Worm (Caenorhabditis elegans) whole organism, L1 larva: ENCODE results near the gene kin-2.

Experiments
- F16B12.6 ChIP-seq: fragments of 150-350 bp; optimal IDR thresholded peaks from 2 replicates; lab custom pipeline; 2014; ENCODE audit warnings: missing biosample characterization, missing genetic modification characterization
- alr-1 ChIP-seq: fragments of 200-800 bp; sonication (Bioruptor generic); optimal IDR thresholded peaks from 2 replicates; lab custom pipeline; 2018; ENCODE audit warnings: borderline replicate concordance, mild to moderate bottlenecking, missing genetic modification characterization, missing compliant biosample characterization
- efl-1 ChIP-seq, 4 experiments: fragments of 150-350 bp; optimal IDR thresholded peaks in 3 of 4; peaks in 1 of 4; 1 replicate in 1 of 4; 2 replicates in 3 of 4; lab custom pipeline; 2014; ENCODE audit warnings: missing biosample characterization in 2 of 4, missing genetic modification characterization in 2 of 4, missing genetic modification reagents in 2 of 4
- lin-13 ChIP-seq: fragments of 150-350 bp; optimal IDR thresholded peaks from 2 replicates; lab custom pipeline; 2014; ENCODE audit warnings: missing biosample characterization, missing genetic modification reagents, missing genetic modification characterization
- lir-3 ChIP-seq: sonication (generic microtip); optimal IDR thresholded peaks from 2 replicates; lab custom pipeline; 2016; ENCODE audit warnings: mild to moderate bottlenecking, missing genetic modification characterization, moderate library complexity, missing compliant biosample characterization; ENCODE audit not compliant: poor library complexity
- mdl-1 ChIP-seq, 2 experiments: fragments of 150-350 bp; optimal IDR thresholded peaks; 2 replicates each; lab custom pipeline; 2014 to 2017; ENCODE audit warnings: missing biosample characterization in 2 of 2, missing genetic modification characterization in 2 of 2, inconsistent platforms in 1 of 2
- mef-2 ChIP-seq: fragments of 150-350 bp; optimal IDR thresholded peaks from 2 replicates; lab custom pipeline; 2014; ENCODE audit warnings: missing biosample characterization, missing genetic modification characterization
- unc-62 ChIP-seq: fragments of 150-350 bp; optimal IDR thresholded peaks from 2 replicates; lab custom pipeline; 2014; ENCODE audit warnings: missing biosample characterization, missing genetic modification reagents, missing genetic modification characterization
- zag-1 ChIP-seq: fragments of 150-350 bp; optimal IDR thresholded peaks from 2 replicates; lab custom pipeline; 2014; ENCODE audit warnings: missing biosample characterization, missing genetic modification characterization

- no peak for TF ChIP-seq lir-3
- no peak for TF ChIP-seq lin-13
- TF ChIP-seq mef-2 (tag; lab: Kevin White, UChicago) = no peak
- TF ChIP-seq alr-1 (tag; lab: Kevin White, UChicago) = no peak
- TF ChIP-seq mdl-1 (tag; optimal IDR thresholded peaks at IDR 0.05; lab: Kevin White, UChicago) = no peak
- no peak for TF ChIP-seq F16B12.6 (tag; lab: Kevin White, UChicago)
- no peak for TF ChIP-seq zag-1
- no peak for TF ChIP-seq unc-62 (GFP tag; lab: Kevin White, UChicago)
- no peak for TF ChIP-seq efl-1 (optimal IDR thresholded peaks at IDR 0.05; lab: Kevin White, UChicago)
- no peak for TF ChIP-seq efl-1 (GFP tag; optimal IDR thresholded peaks at IDR 0.05 in 1 of 2; lab: Kevin White, UChicago)
Measured at ce11 chrX:5981698-5982097, 4.0 kb upstream of the kin-2 start.
